Fruit fly (Drosophila melanogaster): ENCODE results near the gene CG8289.

Gene CG8289

DNA sequence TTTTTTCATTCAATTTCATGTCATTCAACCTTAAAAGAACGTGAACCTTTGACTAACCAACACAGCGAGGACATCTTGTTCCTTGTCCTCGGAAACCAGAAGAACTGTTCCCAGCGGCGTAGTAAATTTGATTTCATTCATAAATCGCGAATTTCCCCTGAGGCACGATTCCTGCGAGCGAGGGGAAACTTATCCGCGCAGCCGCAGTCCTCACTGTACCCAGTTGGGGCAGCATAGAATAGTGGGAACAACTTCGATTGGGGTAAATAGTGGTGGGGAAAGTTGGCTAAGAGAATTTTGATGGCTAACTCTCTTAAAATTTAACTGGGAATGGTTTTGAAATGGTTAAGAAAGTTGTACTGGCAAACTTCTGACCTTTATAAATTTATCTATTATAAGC is 24.4 kb downstream of the CG8289 start:
- no peak for TF ChIP-seq salr (GFP tag; optimal IDR thresholded peaks at IDR 0.05)
- no peak for TF ChIP-seq dac (GFP tag; optimal IDR thresholded peaks at IDR 0.05)

DNA sequence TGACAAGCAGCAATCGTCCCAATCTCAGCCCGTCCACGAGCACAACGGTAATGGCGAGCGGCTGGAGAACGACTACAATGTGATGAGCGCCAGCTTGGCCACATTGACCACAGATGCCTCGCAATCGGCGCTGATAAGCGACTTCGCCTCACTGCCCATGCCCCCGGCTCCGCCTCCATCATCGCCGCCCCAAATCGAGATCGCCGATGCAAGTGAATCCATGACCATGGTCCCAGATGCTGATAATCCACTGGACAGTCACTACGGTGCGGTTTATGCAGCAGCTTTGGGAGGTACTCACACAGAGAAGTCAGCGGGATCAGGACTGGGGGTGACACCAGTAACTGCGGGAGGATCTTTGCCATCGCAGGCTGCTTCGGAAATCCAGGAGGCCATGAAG is 33.4 kb downstream of the CG8289 start:
- TF ChIP-seq dsx (GFP tag; optimal IDR thresholded peaks at IDR 0.05; ENCODE audit: poor library complexity, severe bottlenecking) = peak; percentile 16
- no peak for TF ChIP-seq CG6808 (GFP tag; optimal IDR thresholded peaks at IDR 0.05)
- TF ChIP-seq svp (GFP tag) = peak; percentile 99
- no peak for TF ChIP-seq Blimp-1 (GFP tag; optimal IDR thresholded peaks at IDR 0.05)
- peak; percentile 40 for TF ChIP-seq Eip78C (GFP tag)
- TF ChIP-seq Hr38 (GFP tag; optimal IDR thresholded peaks at IDR 0.05) = no peak

DNA sequence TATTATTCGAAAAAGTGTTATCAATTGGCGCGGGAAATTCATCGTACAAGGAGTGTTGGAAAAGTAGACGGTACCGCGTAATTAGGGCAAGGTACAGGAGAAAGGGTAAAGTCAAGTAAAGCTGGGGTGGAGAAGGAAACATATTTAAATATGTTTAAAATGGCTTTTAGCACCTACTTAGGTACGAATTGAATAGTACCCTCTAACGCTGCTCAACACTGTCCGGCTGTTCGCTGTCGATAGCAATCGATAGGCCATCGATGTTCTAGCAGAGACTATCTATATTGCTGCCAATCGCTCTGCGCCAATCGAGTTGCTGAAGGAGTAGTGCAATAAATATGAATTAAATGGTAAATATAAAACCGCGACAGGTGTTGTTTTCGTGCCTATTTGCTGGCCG is 36.5 kb downstream of the CG8289 start, which contains the start of gene X11L:
Gene X11L (plus strand): TSS at position 279 of the 400 bp plus-strand sequence.
- TF ChIP-seq Ets21C (GFP tag; optimal IDR thresholded peaks at IDR 0.05) (peak; percentile 73), CG11902 (GFP tag; optimal IDR thresholded peaks at IDR 0.05) (peak; percentile 36), Smox (GFP tag; optimal IDR thresholded peaks at IDR 0.05) (peak; percentile 68), spab (GFP tag; optimal IDR thresholded peaks at IDR 0.05) (no peak), CG6792 (GFP tag; optimal IDR thresholded peaks at IDR 0.05) (peak; percentile 70), svp (GFP tag) (peak; percentile 73), CG10631 (GFP tag; optimal IDR thresholded peaks at IDR 0.05) (peak; percentile 78), Eip75B (GFP tag; optimal IDR thresholded peaks at IDR 0.05) (peak; percentile 60), vri (GFP tag; optimal IDR thresholded peaks at IDR 0.05) (peak; percentile 73), CG8119 (GFP tag; IDR thresholded peaks at IDR 0.05) (no peak), CG11294 (GFP tag; IDR thresholded peaks at IDR 0.05) (no peak), CG1621 (tag; optimal IDR thresholded peaks at IDR 0.05) (peak; percentile 44), Lpt (GFP tag; optimal IDR thresholded peaks at IDR 0.05) (no peak), Ets96B (tag; optimal IDR thresholded peaks at IDR 0.05) (peak; percentile 34), fd85E (GFP tag; optimal IDR thresholded peaks at IDR 0.05) (no peak), CG6808 (GFP tag; optimal IDR thresholded peaks at IDR 0.05) (no peak), lz (GFP tag; optimal IDR thresholded peaks at IDR 0.05) (peak; percentile 81), Hr39 (GFP tag; optimal IDR thresholded peaks at IDR 0.05) (peak; percentile 82), CG4318 (GFP tag; optimal IDR thresholded peaks at IDR 0.05) (no peak), Sox15 (GFP tag; optimal IDR thresholded peaks at IDR 0.05) (peak; percentile 56), CG10669 (GFP tag; optimal IDR thresholded peaks at IDR 0.05) (no peak), CG8632 (GFP tag; optimal IDR thresholded peaks at IDR 0.05) (no peak), CG15336 (GFP tag; IDR thresholded peaks at IDR 0.05) (0 out of 2 replicates have a peak, but pooled peaks have one; percentile 25), CG8319 (GFP tag; optimal IDR thresholded peaks at IDR 0.05) (peak; percentile 51), topi (GFP tag; optimal IDR thresholded peaks at IDR 0.05) (peak; percentile 79), cyc (GFP tag; optimal IDR thresholded peaks at IDR 0.05) (peak; percentile 81), esn (GFP tag; optimal IDR thresholded peaks at IDR 0.05) (peak; percentile 82), OdsH (GFP tag; optimal IDR thresholded peaks at IDR 0.05) (no peak), Eip93F (GFP tag; optimal IDR thresholded peaks at IDR 0.05) (no peak), Gug (GFP tag; IDR thresholded peaks at IDR 0.05) (peak; percentile 44), CG6276 (GFP tag; optimal IDR thresholded peaks at IDR 0.05) (no peak), pdm3 (GFP tag; optimal IDR thresholded peaks at IDR 0.05) (peak; percentile 80), acj6 (GFP tag; optimal IDR thresholded peaks at IDR 0.05) (peak; percentile 64), ss (GFP tag; optimal IDR thresholded peaks at IDR 0.05) (peak in 1 of 2 experiments; percentile 59), CG34406 (GFP tag; optimal IDR thresholded peaks at IDR 0.05) (peak; percentile 39), Sox102F (GFP tag; optimal IDR thresholded peaks at IDR 0.05) (peak; percentile 73), Blimp-1 (GFP tag; optimal IDR thresholded peaks at IDR 0.05) (peak; percentile 7), CG3032 (tag; optimal IDR thresholded peaks at IDR 0.05) (peak; percentile 40), salr (GFP tag; optimal IDR thresholded peaks at IDR 0.05) (peak in 1 of 2 experiments; percentile 38), CG3919 (GFP tag; optimal IDR thresholded peaks at IDR 0.05) (peak; percentile 77), dac (GFP tag; optimal IDR thresholded peaks at IDR 0.05) (peak; percentile 21), CG9139 (GFP tag; optimal IDR thresholded peaks at IDR 0.05) (peak; percentile 40), dsx (GFP tag; optimal IDR thresholded peaks at IDR 0.05; ENCODE audit: poor library complexity, severe bottlenecking) (peak; percentile 32), Hr38 (GFP tag; optimal IDR thresholded peaks at IDR 0.05) (no peak), fkh (GFP tag; optimal IDR thresholded peaks at IDR 0.05) (no peak), fd59A (GFP tag; optimal IDR thresholded peaks at IDR 0.05) (no peak)

Measured in whole organism, prepupa.